Worm (Caenorhabditis elegans): ENCODE measurements around the gene sas-4.

sas-4 gene

ce11 chrIII:8293260-8293659 is 25.1 kb downstream of the sas-4 start:
- peak; percentile 42 for TF ChIP-seq unc-62 (GFP tag; optimal IDR thresholded peaks at IDR 0.05)
- no peak for TF ChIP-seq lag-1 (GFP tag; IDR thresholded peaks at IDR 0.05)
- peak; percentile 68 for TF ChIP-seq nhr-80 (tag; optimal IDR thresholded peaks at IDR 0.05)

- TF ChIP-seq B0019.2 (GFP tag; conservative IDR thresholded peaks at IDR 0.05) (no peak), ceh-79 (tag; optimal IDR thresholded peaks at IDR 0.05) (no peak), tbp1 (GFP tag; optimal IDR thresholded peaks at IDR 0.05) (no peak), F22D6.2 (tag; optimal IDR thresholded peaks at IDR 0.05) (no peak), atf-7 (tag; optimal IDR thresholded peaks at IDR 0.05) (no peak), nhr-80 (tag; optimal IDR thresholded peaks at IDR 0.05) (peak; percentile 60), dox-1 (GFP tag; IDR thresholded peaks at IDR 0.05) (0 out of 2 replicates have a peak, but pooled peaks have one; percentile 22), madf-10 (tag; optimal IDR thresholded peaks at IDR 0.05) (no peak), die-1 (tag; optimal IDR thresholded peaks at IDR 0.05) (no peak), F23B12.7 (tag; optimal IDR thresholded peaks at IDR 0.05; ENCODE audit: insufficient read depth) (no peak)
These were observed 26.9 kb downstream of the sas-4 start for ce11 chrIII:8291268-8292032.

- TF ChIP-seq rec-8 (tag; optimal IDR thresholded peaks at IDR 0.05): no peak
- no peak for TF ChIP-seq ztf-28 (GFP tag; IDR thresholded peaks at IDR 0.05)
- no peak for TF ChIP-seq madf-3 (GFP tag; IDR thresholded peaks at IDR 0.05)
- TF ChIP-seq sptf-2 (GFP tag; optimal IDR thresholded peaks at IDR 0.05): no peak
- TF ChIP-seq lin-54 (GFP tag; optimal IDR thresholded peaks at IDR 0.05): no peak
- no peak for TF ChIP-seq sea-2 (GFP tag; IDR thresholded peaks at IDR 0.05)
- TF ChIP-seq Y53F4B.3 (GFP tag; IDR thresholded peaks at IDR 0.05): no peak
- TF ChIP-seq hrde-1 (tag; optimal IDR thresholded peaks at IDR 0.05; ENCODE audit: borderline replicate concordance): no peak
- TF ChIP-seq Y56A3A.18 (GFP tag; IDR thresholded peaks at IDR 0.05): no peak
- TF ChIP-seq B0261.1 (tag; optimal IDR thresholded peaks at IDR 0.05): no peak
These were observed 29.2 kb downstream of the sas-4 start for ce11 chrIII:8289181-8289580.

- TF ChIP-seq unc-62 (GFP tag; optimal IDR thresholded peaks at IDR 0.05) (no peak), lin-54 (GFP tag; optimal IDR thresholded peaks at IDR 0.05) (no peak), hlh-12 (tag; optimal IDR thresholded peaks at IDR 0.05) (no peak), K12H6.12 (tag; optimal IDR thresholded peaks at IDR 0.05) (peak; percentile 46), ztf-26 (tag; optimal IDR thresholded peaks at IDR 0.05) (no peak), ceh-100 (GFP tag; IDR thresholded peaks at IDR 0.05) (no peak), ztf-28 (GFP tag; IDR thresholded peaks at IDR 0.05) (no peak), ceh-91 (GFP tag; IDR thresholded peaks at IDR 0.05) (no peak), ceh-58 (GFP tag; IDR thresholded peaks at IDR 0.05) (no peak), madf-10 (tag; optimal IDR thresholded peaks at IDR 0.05) (no peak), nhr-80 (tag; optimal IDR thresholded peaks at IDR 0.05) (no peak), dox-1 (GFP tag; IDR thresholded peaks at IDR 0.05) (no peak), egrh-3 (GFP tag; IDR thresholded peaks at IDR 0.05) (no peak), ceh-79 (tag; optimal IDR thresholded peaks at IDR 0.05) (no peak), atf-7 (tag; optimal IDR thresholded peaks at IDR 0.05) (no peak), akir-1 (GFP tag; optimal IDR thresholded peaks at IDR 0.05) (no peak), athp-1 (tag; optimal IDR thresholded peaks at IDR 0.05) (no peak), hmg-1.2 (GFP tag; IDR thresholded peaks at IDR 0.05) (0 out of 2 replicates have a peak, but pooled peaks have one; percentile 15)
These were observed 30.9 kb downstream of the sas-4 start for ce11 chrIII:8287519-8287918.
